Fruit fly (Drosophila melanogaster): ENCODE measurements around the gene CG18787.

CG18787 gene

DNA sequence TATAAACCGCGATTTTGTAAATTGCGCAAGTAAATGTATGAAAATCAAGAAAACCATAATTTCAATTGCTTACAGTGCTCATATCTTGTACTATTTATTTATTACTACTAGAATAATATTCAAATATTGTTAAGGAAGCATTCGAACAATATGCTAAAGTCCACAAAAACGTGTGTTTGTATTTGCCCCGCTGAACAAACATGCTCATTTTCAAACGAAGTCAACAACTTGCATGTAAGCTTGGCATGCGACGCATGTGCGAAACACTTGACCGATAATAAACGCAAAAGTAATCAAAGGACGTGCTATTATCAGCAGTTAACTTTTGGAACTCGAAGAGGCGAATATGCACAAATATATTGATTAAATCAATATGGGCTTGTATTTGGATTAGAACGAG is 22.1 kb upstream of the CG18787 start (continued):
- peak; percentile 19 for TF ChIP-seq twi (tag; optimal IDR thresholded peaks at IDR 0.05)
- TF ChIP-seq gro (GFP tag; optimal IDR thresholded peaks at IDR 0.05) = peak; percentile 25
- TF ChIP-seq CG4707 (GFP tag; optimal IDR thresholded peaks at IDR 0.05) = peak; percentile 77
- peak; percentile 74; the same call in 1 of the 2 replicates for TF ChIP-seq Rfx (GFP tag; IDR thresholded peaks at IDR 0.05)
- TF ChIP-seq Jarid2 (GFP tag; optimal IDR thresholded peaks at IDR 0.05) = peak; percentile 2
- no peak for TF ChIP-seq dmrt99B (tag; optimal IDR thresholded peaks at IDR 0.05)
- peak; percentile 91 for TF ChIP-seq CG7987 (GFP tag; optimal IDR thresholded peaks at IDR 0.05)
- TF ChIP-seq gem (tag; optimal IDR thresholded peaks at IDR 0.05) = peak; percentile 73
- TF ChIP-seq Six4 (GFP tag; optimal IDR thresholded peaks at IDR 0.05) = peak; percentile 34
- TF ChIP-seq Vsx1 (GFP tag; optimal IDR thresholded peaks at IDR 0.05) = peak; percentile 81
- peak; percentile 56 for TF ChIP-seq CG10462 (GFP tag; optimal IDR thresholded peaks at IDR 0.05)
- TF ChIP-seq Chrac-16 (GFP tag; optimal IDR thresholded peaks at IDR 0.05) = no peak
- peak; percentile 85 for TF ChIP-seq caup (GFP tag; optimal IDR thresholded peaks at IDR 0.05; ENCODE audit: severe bottlenecking)
- TF ChIP-seq tup (GFP tag; optimal IDR thresholded peaks at IDR 0.05) = peak; percentile 70
- TF ChIP-seq CG12104 (GFP tag; optimal IDR thresholded peaks at IDR 0.05) = peak; percentile 32
- no peak for TF ChIP-seq CG7963 (GFP tag; IDR thresholded peaks at IDR 0.05; ENCODE audit: partially characterized antibody)
- peak; percentile 27 for TF ChIP-seq CG10267 (tag; optimal IDR thresholded peaks at IDR 0.05)
- TF ChIP-seq CG2875 (GFP tag; optimal IDR thresholded peaks at IDR 0.05) = peak; percentile 88
- peak; percentile 68 for TF ChIP-seq Dek (tag; optimal IDR thresholded peaks at IDR 0.05)
- peak; percentile 31 for TF ChIP-seq kni (GFP tag; optimal IDR thresholded peaks at IDR 0.05)
- TF ChIP-seq CG34376 (GFP tag; optimal IDR thresholded peaks at IDR 0.05) = peak; percentile 40
- peak; percentile 7 to 40 for TF ChIP-seq chif (GFP tag; optimal IDR thresholded peaks at IDR 0.05)
- TF ChIP-seq Hmr (GFP tag; optimal IDR thresholded peaks at IDR 0.05) = peak; percentile 89
- peak; percentile 46 for TF ChIP-seq psq (GFP tag; optimal IDR thresholded peaks at IDR 0.05)
- peak; percentile 36 for TF ChIP-seq CG18262 (tag; optimal IDR thresholded peaks at IDR 0.05)
- peak; percentile 78 for TF ChIP-seq CG3838 (GFP tag; optimal IDR thresholded peaks at IDR 0.05)
- no peak for TF ChIP-seq CG8290 (GFP tag; optimal IDR thresholded peaks at IDR 0.05)
- TF ChIP-seq CG8290 (tag; optimal IDR thresholded peaks at IDR 0.05) = peak; percentile 47 to 91
- TF ChIP-seq HLH54F (GFP tag; optimal IDR thresholded peaks at IDR 0.05) = peak; percentile 4
- TF ChIP-seq CG1233 (GFP tag; optimal IDR thresholded peaks at IDR 0.05) = peak; percentile 65
- TF ChIP-seq bab2 (GFP tag; optimal IDR thresholded peaks at IDR 0.05) = peak; percentile 84
- no peak for TF ChIP-seq her (GFP tag; optimal IDR thresholded peaks at IDR 0.05)
- TF ChIP-seq Hey (tag; optimal IDR thresholded peaks at IDR 0.05) = peak; percentile 67
- TF ChIP-seq ewg (GFP tag; optimal IDR thresholded peaks at IDR 0.05) = peak; percentile 59
- peak; percentile 34 for TF ChIP-seq cato (GFP tag; optimal IDR thresholded peaks at IDR 0.05; ENCODE audit: borderline replicate concordance)
- peak; percentile 81 for TF ChIP-seq CG33557 (GFP tag; optimal IDR thresholded peaks at IDR 0.05)
- peak; percentile 75 for TF ChIP-seq CG15514 (GFP tag; optimal IDR thresholded peaks at IDR 0.05)
- peak; percentile 0 for TF ChIP-seq Fer2 (tag; optimal IDR thresholded peaks at IDR 0.05)
- TF ChIP-seq da (GFP tag; optimal IDR thresholded peaks at IDR 0.05) = no peak
- peak; percentile 56 for TF ChIP-seq CG18476 (GFP tag; optimal IDR thresholded peaks at IDR 0.05)
- peak; percentile 7; the same call in 2 of the 3 replicates for TF ChIP-seq so (GFP tag; IDR thresholded peaks at IDR 0.05)
- peak; percentile 33 for TF ChIP-seq CG8281 (tag; optimal IDR thresholded peaks at IDR 0.05)
- peak; percentile 1 for TF ChIP-seq CG12155 (GFP tag; optimal IDR thresholded peaks at IDR 0.05)
- no peak for TF ChIP-seq NFAT (GFP tag; IDR thresholded peaks at IDR 0.05)
- peak; percentile 40 for TF ChIP-seq Mad (GFP tag; optimal IDR thresholded peaks at IDR 0.05)
- TF ChIP-seq Xrp1 (GFP tag; IDR thresholded peaks at IDR 0.05) = peak; percentile 72
- TF ChIP-seq bsh (GFP tag; optimal IDR thresholded peaks at IDR 0.05) = peak in 1 of 2 experiments; percentile 87
- peak; percentile 37 for TF ChIP-seq cwo (GFP tag; optimal IDR thresholded peaks at IDR 0.05)
- TF ChIP-seq pho (GFP tag; optimal IDR thresholded peaks at IDR 0.05) = peak; percentile 18
- peak; percentile 29 for TF ChIP-seq CG7271 (tag; optimal IDR thresholded peaks at IDR 0.05)

Data from whole organism, embryonic.